Worm (Caenorhabditis elegans): Measurements from ENCODE around the gene lido-10.

The lido-10 gene

DNA sequence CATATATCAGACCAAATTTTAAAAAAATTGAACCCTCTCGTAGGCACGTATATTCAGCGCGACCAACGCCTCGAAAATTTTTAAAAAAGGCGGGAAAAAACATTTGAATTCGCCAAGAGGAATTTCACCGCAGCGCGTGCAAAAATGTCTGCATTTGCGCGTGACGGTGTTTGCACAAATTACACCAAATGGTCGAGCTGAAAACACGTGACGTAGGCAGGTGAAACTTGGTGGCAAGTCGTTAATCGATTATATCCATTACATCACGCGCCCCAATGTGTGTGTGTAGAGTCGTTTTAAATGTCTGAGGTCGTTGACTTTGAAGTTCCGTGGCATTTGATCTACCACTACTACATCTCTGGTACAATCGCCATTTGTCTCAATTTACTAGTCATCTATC lies 48.4 kb downstream of the lido-10 start, which contains the start of gene sri-31:
sri-31 (plus strand) TSS at position 301 of the 400 bp plus-strand sequence.
- TF ChIP-seq rnt-1 (tag; optimal IDR thresholded peaks at IDR 0.05) (no peak), pat-9 (tag; optimal IDR thresholded peaks at IDR 0.05) (no peak), hlh-30 (tag; optimal IDR thresholded peaks at IDR 0.05; ENCODE audit: insufficient read depth) (no peak), madf-2 (tag; optimal IDR thresholded peaks at IDR 0.05) (no peak), fkh-6 (tag; optimal IDR thresholded peaks at IDR 0.05) (no peak), pqm-1 (tag; optimal IDR thresholded peaks at IDR 0.05) (no peak), eyg-1 (tag; optimal IDR thresholded peaks at IDR 0.05) (no peak), gmeb-2 (tag; optimal IDR thresholded peaks at IDR 0.05) (no peak), ceh-22 (tag; optimal IDR thresholded peaks at IDR 0.05) (no peak)

- TF ChIP-seq hlh-15 (tag; optimal IDR thresholded peaks at IDR 0.05) (no peak), nhr-11 (tag; optimal IDR thresholded peaks at IDR 0.05) (no peak)
Observed at ce11 chrII:3051332-3051731, 49.0 kb downstream of the lido-10 start.

- TF ChIP-seq ttx-3 (tag; optimal IDR thresholded peaks at IDR 0.05) (no peak), C38D4.7 (GFP tag; optimal IDR thresholded peaks at IDR 0.05) (no peak), npax-4 (tag; optimal IDR thresholded peaks at IDR 0.05) (no peak), hlh-8 (tag; optimal IDR thresholded peaks at IDR 0.05) (no peak), tbx-2 (tag; optimal IDR thresholded peaks at IDR 0.05) (no peak), nhr-232 (tag; optimal IDR thresholded peaks at IDR 0.05) (no peak), ceh-19 (GFP tag; optimal IDR thresholded peaks at IDR 0.05) (no peak), gmeb-2 (tag; optimal IDR thresholded peaks at IDR 0.05) (no peak), rnt-1 (tag; optimal IDR thresholded peaks at IDR 0.05) (no peak), dve-1 (tag; optimal IDR thresholded peaks at IDR 0.05) (no peak), sdc-2 (tag; optimal IDR thresholded peaks at IDR 0.05) (no peak), unc-86 (tag; optimal IDR thresholded peaks at IDR 0.05) (no peak), pha-4 (tag; optimal IDR thresholded peaks at IDR 0.05) (no peak), ceh-22 (tag; optimal IDR thresholded peaks at IDR 0.05) (no peak), nhr-11 (tag; optimal IDR thresholded peaks at IDR 0.05) (no peak), pqm-1 (tag; optimal IDR thresholded peaks at IDR 0.05) (no peak)
Observed at ce11 chrII:3052843-3053242, 50.5 kb downstream of the lido-10 start.
